Fruit fly (Drosophila melanogaster) whole organism, embryonic: ENCODE data around the gene CG14442.
A peak's percentile ranks its signal among the peaks of the same experiment; 100 is the strongest.

ENCODE experiments used
- Abd-B ChIP-seq: fragments of 200-800 bp; sonication (Bioruptor generic); optimal IDR thresholded peaks from 2 replicates; lab custom pipeline; 2018; ENCODE audit warnings: missing biosample characterization, mild to moderate bottlenecking, missing genetic modification characterization, moderate library complexity
- CG10209 ChIP-seq: fragments of 200-800 bp; sonication (Bioruptor generic); optimal IDR thresholded peaks from 3 replicates; lab custom pipeline; 2017; ENCODE audit warnings: missing biosample characterization, mild to moderate bottlenecking, missing genetic modification characterization, missing genetic modification reagents
- CG10565 ChIP-seq: fragments of 200-800 bp; sonication (Bioruptor generic); optimal IDR thresholded peaks from 3 replicates; lab custom pipeline; 2016; ENCODE audit warnings: missing biosample characterization, mild to moderate bottlenecking, missing genetic modification characterization
- CG13296 ChIP-seq: fragments of 200-800 bp; sonication (Bioruptor generic); optimal IDR thresholded peaks from 3 replicates; lab custom pipeline; 2018; ENCODE audit warnings: missing biosample characterization, mild to moderate bottlenecking, missing genetic modification characterization
- CG14667 ChIP-seq: fragments of 200-800 bp; sonication (Bioruptor generic); IDR thresholded peaks from 2 replicates; pipeline ENCODE4 v1.3.6; 2022; ENCODE audit warnings: missing biosample characterization, missing genetic modification characterization
- CG18262 ChIP-seq: fragments of 200-800 bp; optimal IDR thresholded peaks from 3 replicates; lab custom pipeline; 2019; ENCODE audit warnings: missing biosample characterization, mild to moderate bottlenecking, missing genetic modification characterization, moderate library complexity
- CG34376 ChIP-seq: fragments of 200-800 bp; sonication (Bioruptor generic); optimal IDR thresholded peaks from 2 replicates; lab custom pipeline; 2018; ENCODE audit warnings: missing biosample characterization, mild to moderate bottlenecking, missing genetic modification characterization
- CG6813 ChIP-seq: fragments of 200-800 bp; sonication (Bioruptor generic); optimal IDR thresholded peaks from 2 replicates; lab custom pipeline; 2017; ENCODE audit warnings: missing biosample characterization, missing genetic modification characterization, mild to moderate bottlenecking, moderate library complexity, missing genetic modification reagents
- CG7357 ChIP-seq: fragments of 200-800 bp; sonication (Bioruptor generic); IDR thresholded peaks from 3 replicates; pipeline ENCODE4 v1.3.6; 2022; ENCODE audit warnings: missing biosample characterization, missing genetic modification characterization
- CG8478 ChIP-seq: fragments of >200 bp; optimal IDR thresholded peaks from 2 replicates; lab custom pipeline; 2018
- CG9215 ChIP-seq: fragments of 200-800 bp; sonication (Bioruptor generic); IDR thresholded peaks from 2 replicates; pipeline ENCODE4 v1.3.6; 2022; ENCODE audit warnings: missing biosample characterization, missing genetic modification characterization
- CG9727 ChIP-seq: fragments of 200-800 bp; sonication (Bioruptor generic); optimal IDR thresholded peaks from 3 replicates; lab custom pipeline; 2017; ENCODE audit warnings: missing biosample characterization, mild to moderate bottlenecking, missing genetic modification characterization
- CG9876 ChIP-seq: fragments of 200-800 bp; sonication (Bioruptor generic); optimal IDR thresholded peaks from 2 replicates; lab custom pipeline; 2016; ENCODE audit warnings: missing biosample characterization, missing genetic modification characterization
- CTCF ChIP-seq: fragments of 200-800 bp; sonication (Bioruptor generic); optimal IDR thresholded peaks from 2 replicates; lab custom pipeline; 2017; ENCODE audit warnings: missing biosample characterization, mild to moderate bottlenecking, missing genetic modification characterization, moderate library complexity
- CkIIα-i1 ChIP-seq: fragments of 200-800 bp; sonication (Bioruptor generic); IDR thresholded peaks from 2 replicates; pipeline ENCODE4 v1.3.6; 2022; ENCODE audit warnings: missing biosample characterization, missing genetic modification characterization
- D ChIP-seq, 2 experiments: fragments of 200-800 bp in 1 of 2; fragments of >200 bp in 1 of 2; sonication (Bioruptor generic) in 1 of 2; optimal IDR thresholded peaks; 2 replicates in 1 of 2; 3 replicates in 1 of 2; lab custom pipeline; 2017; ENCODE audit warnings: mild to moderate bottlenecking in 1 of 2, missing biosample characterization in 1 of 2, missing genetic modification characterization in 1 of 2, missing genetic modification reagents in 1 of 2
- D19A ChIP-seq: fragments of 200-800 bp; optimal IDR thresholded peaks from 3 replicates; lab custom pipeline; 2019; ENCODE audit warnings: missing biosample characterization, mild to moderate bottlenecking, missing genetic modification characterization, moderate library complexity
- Deaf1 ChIP-seq: fragments of 200-800 bp; optimal IDR thresholded peaks from 3 replicates; lab custom pipeline; 2019; ENCODE audit warnings: missing biosample characterization, mild to moderate bottlenecking, missing genetic modification characterization, moderate library complexity
- Dek ChIP-seq: fragments of 200-800 bp; sonication (Bioruptor generic); optimal IDR thresholded peaks from 3 replicates; lab custom pipeline; 2019; ENCODE audit warnings: missing biosample characterization, mild to moderate bottlenecking, missing genetic modification characterization, moderate library complexity
- H15 ChIP-seq: fragments of 200-800 bp; sonication (Bioruptor generic); IDR thresholded peaks from 3 replicates; pipeline ENCODE4 v1.3.6; 2022; ENCODE audit warnings: missing biosample characterization, missing genetic modification characterization
- H2.0 ChIP-seq: fragments of 200-800 bp; sonication (Bioruptor generic); IDR thresholded peaks from 2 replicates; pipeline ENCODE4 v1.3.6; 2022; ENCODE audit warnings: missing biosample characterization, missing genetic modification characterization
- Hand ChIP-seq: fragments of 200-800 bp; sonication (Bioruptor generic); optimal IDR thresholded peaks from 2 replicates; lab custom pipeline; 2017; ENCODE audit warnings: mild to moderate bottlenecking, missing biosample characterization, missing genetic modification reagents, missing genetic modification characterization
- Hr78 ChIP-seq, 2 experiments: fragments of 200-800 bp in 1 of 2; fragments of >200 bp in 1 of 2; sonication (Bioruptor generic) in 1 of 2; optimal IDR thresholded peaks; 2 replicates each; lab custom pipeline; 2017 to 2019; ENCODE audit warnings: missing biosample characterization in 2 of 2, missing genetic modification characterization in 2 of 2, mild to moderate bottlenecking in 1 of 2, moderate library complexity in 1 of 2
- Med ChIP-seq: fragments of 200-800 bp; sonication (Bioruptor generic); peaks from one replicate; lab custom pipeline; 2016; ENCODE audit warnings: missing biosample characterization, missing genetic modification characterization, mild to moderate bottlenecking, inconsistent platforms, moderate library complexity
- Pdp1 ChIP-seq, 2 experiments: fragments of 200-800 bp; sonication (Bioruptor generic); optimal IDR thresholded peaks; 3 replicates each; lab custom pipeline; 2016; ENCODE audit warnings: missing biosample characterization in 2 of 2, missing genetic modification characterization in 2 of 2, mild to moderate bottlenecking in 1 of 2, moderate library complexity in 1 of 2
- Six4 ChIP-seq: fragments of 200-800 bp; sonication (Bioruptor generic); optimal IDR thresholded peaks from 2 replicates; lab custom pipeline; 2016; ENCODE audit warnings: missing biosample characterization, missing genetic modification characterization
- Tbp ChIP-seq: fragments of >200 bp; optimal IDR thresholded peaks from 2 replicates; lab custom pipeline; 2018; ENCODE audit warnings: missing biosample characterization, missing genetic modification characterization
- ara ChIP-seq: fragments of 200-800 bp; sonication (Bioruptor generic); IDR thresholded peaks from 2 replicates; pipeline ENCODE4 v1.3.6; 2022; ENCODE audit warnings: missing biosample characterization, missing genetic modification characterization
- bcd ChIP-seq: fragments of 200-800 bp; sonication (Bioruptor generic); optimal IDR thresholded peaks from 2 replicates; lab custom pipeline; 2017; ENCODE audit warnings: missing biosample characterization, mild to moderate bottlenecking, missing genetic modification characterization
- btn ChIP-seq: fragments of 200-800 bp; sonication (Bioruptor generic); optimal IDR thresholded peaks from 2 replicates; lab custom pipeline; 2016; ENCODE audit warnings: missing biosample characterization, missing genetic modification characterization
- crp ChIP-seq, 2 experiments: fragments of 200-800 bp; sonication (Bioruptor generic); optimal IDR thresholded peaks; 2 replicates in 1 of 2; 3 replicates in 1 of 2; lab custom pipeline; 2017; ENCODE audit warnings: missing biosample characterization in 2 of 2, missing genetic modification characterization in 2 of 2, mild to moderate bottlenecking in 1 of 2, moderate library complexity in 1 of 2
- dysf ChIP-seq: fragments of 200-800 bp; sonication (Bioruptor generic); IDR thresholded peaks from 3 replicates; pipeline ENCODE4 v1.3.6; 2022; ENCODE audit warnings: missing biosample characterization, missing genetic modification characterization
- fu2 ChIP-seq: fragments of 200-800 bp; sonication (Bioruptor generic); optimal IDR thresholded peaks from 2 replicates; lab custom pipeline; 2016; ENCODE audit warnings: missing biosample characterization, missing genetic modification characterization
- gcm2 ChIP-seq: fragments of 200-800 bp; sonication (Bioruptor generic); optimal IDR thresholded peaks from 2 replicates; lab custom pipeline; 2016; ENCODE audit warnings: missing biosample characterization, missing genetic modification characterization
- grau ChIP-seq: fragments of 200-800 bp; optimal IDR thresholded peaks from 3 replicates; lab custom pipeline; 2019; ENCODE audit warnings: missing biosample characterization, mild to moderate bottlenecking, missing genetic modification characterization, moderate library complexity
- inv ChIP-seq: fragments of 200-800 bp; sonication (Bioruptor generic); IDR thresholded peaks from 2 replicates; pipeline ENCODE4 v1.3.6; 2022; ENCODE audit warnings: missing biosample characterization, missing genetic modification characterization; ENCODE audit not compliant: partially characterized antibody
- lov ChIP-seq, 2 experiments: fragments of 200-800 bp in 1 of 2; fragments of >200 bp in 1 of 2; sonication (Bioruptor generic) in 1 of 2; IDR thresholded peaks in 1 of 2; optimal IDR thresholded peaks in 1 of 2; 2 replicates in 1 of 2; 3 replicates in 1 of 2; pipeline versions ENCODE4 v1.3.6 to Lab custom; 2017 to 2022; ENCODE audit warnings: missing biosample characterization in 1 of 2, missing genetic modification characterization in 1 of 2
- nmo ChIP-seq: fragments of 200-800 bp; sonication (Bioruptor generic); optimal IDR thresholded peaks from 2 replicates; lab custom pipeline; 2018; ENCODE audit warnings: missing biosample characterization, mild to moderate bottlenecking, missing genetic modification characterization, moderate library complexity
- odd ChIP-seq: fragments of 200-800 bp; sonication (Bioruptor generic); optimal IDR thresholded peaks from 2 replicates; lab custom pipeline; 2017; ENCODE audit warnings: missing biosample characterization, mild to moderate bottlenecking, missing genetic modification characterization
- p53 ChIP-seq: fragments of 200-800 bp; sonication (Bioruptor generic); optimal IDR thresholded peaks from 2 replicates; lab custom pipeline; 2016; ENCODE audit warnings: missing biosample characterization, missing genetic modification characterization
- scrt ChIP-seq: fragments of 200-800 bp; sonication (Bioruptor generic); optimal IDR thresholded peaks from 2 replicates; lab custom pipeline; 2018; ENCODE audit warnings: missing biosample characterization, mild to moderate bottlenecking, missing genetic modification characterization, moderate library complexity
- sens ChIP-seq: fragments of 200-800 bp; sonication (Bioruptor generic); peaks from one replicate; lab custom pipeline; 2016; ENCODE audit warnings: missing biosample characterization, missing genetic modification characterization
- sim ChIP-seq: fragments of 200-800 bp; sonication (Bioruptor generic); IDR thresholded peaks from 2 replicates; pipeline ENCODE4 v1.3.6; 2022; ENCODE audit warnings: missing biosample characterization, missing genetic modification characterization
- sisA ChIP-seq: fragments of 200-800 bp; sonication (Bioruptor generic); IDR thresholded peaks from 2 replicates; pipeline ENCODE4 v1.3.6; 2022; ENCODE audit warnings: missing biosample characterization, missing genetic modification characterization
- stwl ChIP-seq: fragments of 200-800 bp; sonication (Bioruptor generic); optimal IDR thresholded peaks from 3 replicates; lab custom pipeline; 2018; ENCODE audit warnings: missing biosample characterization, mild to moderate bottlenecking, missing genetic modification characterization, moderate library complexity
- trh ChIP-seq: fragments of 200-800 bp; sonication (Bioruptor generic); optimal IDR thresholded peaks from 2 replicates; lab custom pipeline; 2016; ENCODE audit warnings: missing biosample characterization, missing genetic modification characterization
- wor ChIP-seq: fragments of 200-800 bp; sonication (Bioruptor generic); IDR thresholded peaks from 2 replicates; pipeline ENCODE4 v1.3.6; 2022; ENCODE audit warnings: missing biosample characterization, missing genetic modification characterization
- yki ChIP-seq: fragments of >200 bp; optimal IDR thresholded peaks from 3 replicates; lab custom pipeline; 2018

Gene CG14442

DNA sequence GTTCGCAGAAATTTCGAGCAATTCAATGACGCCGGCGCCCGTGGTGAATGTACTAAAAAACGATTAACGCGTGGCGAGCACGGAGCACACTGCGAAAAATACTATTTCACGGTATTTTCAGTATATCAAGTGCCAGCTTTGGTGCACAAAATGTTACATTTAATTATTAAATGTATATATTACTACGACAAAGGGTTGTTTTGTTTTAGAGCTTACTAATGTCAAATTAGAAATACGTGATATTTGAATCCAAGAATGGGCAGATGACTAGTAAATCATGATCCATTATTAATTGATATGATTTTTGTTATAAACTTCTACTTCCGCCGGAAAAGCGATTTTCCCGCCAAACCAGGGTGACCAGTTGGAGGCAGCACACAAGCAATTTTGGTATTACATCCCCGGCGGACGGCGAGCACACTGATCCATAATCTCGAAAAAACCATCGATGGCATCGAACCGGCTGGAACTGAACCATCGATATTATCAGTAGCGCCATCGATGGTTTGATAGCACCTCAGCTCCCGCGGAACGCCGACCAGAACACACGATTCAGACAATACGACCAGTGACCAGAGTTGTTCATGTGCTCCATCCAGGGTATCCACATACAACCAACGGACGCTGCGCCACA lies 40.5 kb downstream of the CG14442 start, which contains the start of the genes CG3226 and Cdc7 (continued):
- TF ChIP-seq D19A (tag; lab: Kevin White, UChicago) (peak; percentile 41), wor (GFP tag; lab: Robert Waterston, UW) (no peak), Pdp1 (GFP tag; optimal IDR thresholded peaks at IDR 0.05; lab: Kevin White, UChicago) (peak; percentile 31 to 43), grau (peak; percentile 69), stwl (tag; lab: Kevin White, UChicago) (peak; percentile 53), CG6813 (GFP tag; lab: Kevin White, UChicago) (peak; percentile 75), CG18262 (tag; lab: Kevin White, UChicago) (peak; percentile 64), CTCF (GFP tag; lab: Kevin White, UChicago) (peak; percentile 48), p53 (GFP tag; lab: Kevin White, UChicago) (peak; percentile 21), Deaf1 (tag; lab: Kevin White, UChicago) (no peak), Tbp (GFP tag; lab: Kevin White, UChicago) (no peak), CkIIα-i1 (GFP tag; lab: Robert Waterston, UW) (no peak), CG14667 (GFP tag; lab: Robert Waterston, UW) (no peak; the same call in 1 of the 2 replicates), gcm2 (peak; percentile 10), scrt (GFP tag; lab: Kevin White, UChicago) (peak; percentile 65), bcd (GFP tag; lab: Kevin White, UChicago) (peak; percentile 83), crp (GFP tag; optimal IDR thresholded peaks at IDR 0.05; lab: Kevin White, UChicago) (peak in 1 of 2 experiments; percentile 48), H15 (peak; percentile 54; the same call in 1 of the 3 replicates), ara (peak; percentile 42; the same call in 1 of the 2 replicates), CG7357 (GFP tag; lab: Robert Waterston, UW) (no peak), yki (no peak), inv (peak; percentile 67), trh (peak; percentile 0), dysf (peak; percentile 51; the same call in 1 of the 3 replicates), CG13296 (GFP tag; lab: Kevin White, UChicago) (peak; percentile 87), Hr78 (GFP tag; optimal IDR thresholded peaks at IDR 0.05; lab: Kevin White, UChicago) (no peak), CG10209 (peak; percentile 74), CG9876 (GFP tag; lab: Kevin White, UChicago) (peak; percentile 49)

DNA sequence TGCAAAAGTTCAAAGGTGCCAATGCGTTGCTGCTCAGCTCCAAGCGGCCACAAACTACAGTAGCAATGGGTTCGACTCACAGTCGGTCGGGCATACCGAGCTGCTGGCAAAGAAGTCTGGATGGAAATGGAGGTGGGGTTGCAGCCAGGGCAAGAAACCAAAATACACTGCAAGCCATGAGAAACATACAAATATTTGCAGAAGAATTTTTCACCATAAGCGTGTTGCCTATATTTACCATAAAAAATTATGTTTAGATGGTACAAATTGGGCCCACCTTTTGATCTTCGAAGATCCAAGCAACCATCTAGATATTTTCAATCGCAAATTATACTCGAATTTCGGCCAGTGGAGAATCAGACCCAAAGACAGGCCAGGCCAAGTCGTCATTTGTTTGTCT lies 48.0 kb downstream of the CG14442 start:
- TF ChIP-seq sisA (GFP tag; lab: Robert Waterston, UW) (no peak), nmo (no peak), odd (GFP tag; lab: Kevin White, UChicago) (no peak), btn (GFP tag; lab: Kevin White, UChicago) (no peak), Med (GFP tag; lab: Kevin White, UChicago) (peak; percentile 22), sens (GFP tag; lab: Kevin White, UChicago) (peak; percentile 53), fu2 (GFP tag; lab: Kevin White, UChicago) (no peak), CG10565 (GFP tag; lab: Kevin White, UChicago) (no peak), lov (optimal IDR thresholded peaks at IDR 0.05; lab: Kevin White, UChicago) (no peak), lov (GFP tag; IDR thresholded peaks at IDR 0.05; lab: Robert Waterston, UW) (no peak)

DNA sequence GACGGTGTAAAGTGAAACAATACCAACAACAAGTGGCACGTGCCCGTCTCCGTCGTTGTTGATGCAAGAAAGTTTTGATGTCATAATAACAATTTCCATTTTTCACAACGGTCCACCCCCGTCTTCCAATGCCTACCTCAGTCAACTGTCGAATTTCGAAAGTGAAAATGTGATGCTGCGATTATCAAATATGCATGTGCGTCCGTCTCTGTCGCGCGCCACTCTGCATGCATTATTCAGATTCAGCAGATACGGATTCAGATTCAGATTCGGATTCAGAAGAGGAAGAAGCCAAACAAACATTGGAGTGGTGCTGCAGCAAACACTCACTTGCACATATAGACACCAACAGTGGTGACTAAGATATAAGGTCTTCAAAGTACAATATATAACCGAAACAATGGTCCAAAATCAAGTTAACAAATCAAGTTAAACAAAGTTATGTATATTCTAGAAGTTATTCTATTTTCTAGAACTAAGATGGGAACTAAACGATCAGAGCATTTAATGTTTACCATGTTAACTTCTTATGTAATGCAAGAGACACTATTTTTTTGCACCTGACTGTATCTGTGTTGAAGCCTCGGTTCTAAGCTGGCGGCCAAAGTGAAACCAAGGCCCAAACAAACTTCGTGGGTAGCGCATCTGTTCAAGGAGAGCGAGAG lies 52.1 kb downstream of the CG14442 start:
- TF ChIP-seq Dek (tag; lab: Kevin White, UChicago), result no peak
- TF ChIP-seq H2.0, result no peak
- TF ChIP-seq Six4, result no peak
- no peak for TF ChIP-seq CG8478 (lab: Kevin White, UChicago)
- no peak for TF ChIP-seq Hand (GFP tag; lab: Kevin White, UChicago)
- no peak for TF ChIP-seq CG34376
- no peak for TF ChIP-seq CG9215 (GFP tag; lab: Robert Waterston, UW)
- no peak for TF ChIP-seq D (optimal IDR thresholded peaks at IDR 0.05; lab: Kevin White, UChicago)
- TF ChIP-seq D (GFP tag; optimal IDR thresholded peaks at IDR 0.05; lab: Kevin White, UChicago), result peak; percentile 22
- no peak for TF ChIP-seq sim (GFP tag; lab: Robert Waterston, UW)
- TF ChIP-seq trh, result no peak
- TF ChIP-seq CG9727 (GFP tag; lab: Kevin White, UChicago), result peak; percentile 4
- no peak for TF ChIP-seq Abd-B (GFP tag; lab: Kevin White, UChicago)
